Fruit fly (Drosophila melanogaster) whole organism, embryonic: ENCODE results near the gene IntS6.

Source experiments
- Adf1 ChIP-seq: fragments of 200-800 bp; sonication (Bioruptor generic); IDR thresholded peaks from 2 replicates; pipeline ENCODE4 v1.3.6; 2022; ENCODE audit warnings: missing biosample characterization, missing genetic modification characterization
- BEAF-32 ChIP-seq: fragments of 200-800 bp; sonication (Bioruptor generic); optimal IDR thresholded peaks from 3 replicates; lab custom pipeline; 2017; ENCODE audit warnings: missing biosample characterization, missing genetic modification characterization, mild to moderate bottlenecking, moderate library complexity, missing genetic modification reagents
- CG10543 ChIP-seq: fragments of 200-800 bp; sonication (Bioruptor generic); optimal IDR thresholded peaks from 3 replicates; lab custom pipeline; 2017; ENCODE audit warnings: missing biosample characterization, mild to moderate bottlenecking, missing genetic modification characterization, moderate library complexity
- CG11085 ChIP-seq: fragments of 200-800 bp; sonication (Bioruptor generic); IDR thresholded peaks from 2 replicates; pipeline ENCODE4 v1.3.6; 2022; ENCODE audit warnings: missing biosample characterization, missing genetic modification characterization
- CG12236 ChIP-seq: fragments of 200-800 bp; sonication (Bioruptor generic); optimal IDR thresholded peaks from 2 replicates; lab custom pipeline; 2016; ENCODE audit warnings: missing biosample characterization, missing genetic modification characterization
- CG13287 ChIP-seq: fragments of 200-800 bp; sonication (Bioruptor generic); IDR thresholded peaks from 2 replicates; pipeline ENCODE4 v1.3.6; 2022; ENCODE audit warnings: missing biosample characterization, missing genetic modification characterization; ENCODE audit not compliant: partially characterized antibody
- CG13424 ChIP-seq: fragments of 200-800 bp; sonication (Bioruptor generic); optimal IDR thresholded peaks from 2 replicates; lab custom pipeline; 2019; ENCODE audit warnings: missing biosample characterization, mild to moderate bottlenecking, missing genetic modification characterization, moderate library complexity
- CG13624 ChIP-seq: fragments of 200-800 bp; sonication (Bioruptor generic); optimal IDR thresholded peaks from 2 replicates; lab custom pipeline; 2016; ENCODE audit warnings: missing biosample characterization, missing genetic modification characterization
- CG14667 ChIP-seq: fragments of 200-800 bp; sonication (Bioruptor generic); IDR thresholded peaks from 2 replicates; pipeline ENCODE4 v1.3.6; 2022; ENCODE audit warnings: missing biosample characterization, missing genetic modification characterization
- CG14965 ChIP-seq: fragments of 200-800 bp; sonication (Bioruptor generic); optimal IDR thresholded peaks from 2 replicates; lab custom pipeline; 2016; ENCODE audit warnings: missing biosample characterization, missing genetic modification characterization, borderline replicate concordance
- CG15601 ChIP-seq: fragments of 200-800 bp; sonication (Bioruptor generic); optimal IDR thresholded peaks from 3 replicates; lab custom pipeline; 2019; ENCODE audit warnings: missing biosample characterization, mild to moderate bottlenecking, missing genetic modification characterization, moderate library complexity
- CG16779 ChIP-seq: fragments of 200-800 bp; sonication (Bioruptor generic); IDR thresholded peaks from 2 replicates; pipeline ENCODE4 v1.3.6; 2022; ENCODE audit warnings: missing biosample characterization, missing genetic modification characterization
- CG1832 ChIP-seq: fragments of 200-800 bp; sonication (Bioruptor generic); optimal IDR thresholded peaks from 2 replicates; lab custom pipeline; 2017; ENCODE audit warnings: missing biosample characterization, mild to moderate bottlenecking, missing genetic modification characterization, inconsistent platforms
- CG2202 ChIP-seq: fragments of 200-800 bp; sonication (Bioruptor generic); optimal IDR thresholded peaks from 2 replicates; lab custom pipeline; 2018; ENCODE audit warnings: missing biosample characterization, mild to moderate bottlenecking, missing genetic modification characterization
- CG2712 ChIP-seq: fragments of 200-800 bp; optimal IDR thresholded peaks from 3 replicates; lab custom pipeline; 2019; ENCODE audit warnings: missing biosample characterization, mild to moderate bottlenecking, missing genetic modification characterization, moderate library complexity
- CG30020 ChIP-seq: fragments of 200-800 bp; optimal IDR thresholded peaks from 2 replicates; lab custom pipeline; 2019; ENCODE audit warnings: missing biosample characterization, mild to moderate bottlenecking, missing genetic modification characterization, moderate library complexity
- CG32772 ChIP-seq: fragments of 200-800 bp; sonication (Bioruptor generic); IDR thresholded peaks from 2 replicates; pipeline ENCODE4 v1.3.6; 2022; ENCODE audit warnings: missing biosample characterization, missing genetic modification characterization
- CG4404 ChIP-seq: fragments of 200-800 bp; sonication (Bioruptor generic); IDR thresholded peaks from 2 replicates; pipeline ENCODE4 v1.3.6; 2022; ENCODE audit warnings: missing biosample characterization, missing genetic modification characterization
- CG6791 ChIP-seq: fragments of 200-800 bp; sonication (Bioruptor generic); IDR thresholded peaks from 3 replicates; pipeline ENCODE4 v1.3.6; 2022; ENCODE audit warnings: missing biosample characterization, missing genetic modification characterization; ENCODE audit not compliant: partially characterized antibody
- CG8290 ChIP-seq, 3 experiments: fragments of 200-800 bp; sonication (Bioruptor generic); optimal IDR thresholded peaks; 2 replicates each; lab custom pipeline; 2016 to 2019; ENCODE audit warnings: missing biosample characterization in 3 of 3, missing genetic modification characterization in 3 of 3, mild to moderate bottlenecking in 2 of 3, moderate library complexity in 1 of 3
- CG8765 ChIP-seq: fragments of 200-800 bp; sonication (Bioruptor generic); IDR thresholded peaks from 2 replicates; pipeline ENCODE4 v1.3.6; 2022; ENCODE audit warnings: missing biosample characterization, missing genetic modification characterization
- CG8924 ChIP-seq: fragments of 200-800 bp; optimal IDR thresholded peaks from 3 replicates; lab custom pipeline; 2019; ENCODE audit warnings: missing biosample characterization, mild to moderate bottlenecking, missing genetic modification characterization, moderate library complexity
- Dad ChIP-seq: fragments of 200-800 bp; sonication (Bioruptor generic); optimal IDR thresholded peaks from 3 replicates; lab custom pipeline; 2016; ENCODE audit warnings: missing biosample characterization, missing genetic modification characterization
- E2f2 ChIP-seq: fragments of 200-800 bp; sonication (Bioruptor generic); IDR thresholded peaks from 2 replicates; pipeline ENCODE4 v1.3.6; 2022; ENCODE audit warnings: missing biosample characterization, missing genetic modification characterization
- Gug ChIP-seq: fragments of 200-800 bp; sonication (Bioruptor generic); IDR thresholded peaks from 4 replicates; pipeline ENCODE4 v1.3.6; 2022; ENCODE audit warnings: missing biosample characterization, missing genetic modification characterization
- Hr51 ChIP-seq, 2 experiments: fragments of 200-800 bp; sonication (Bioruptor generic); optimal IDR thresholded peaks; 2 replicates in 1 of 2; 3 replicates in 1 of 2; lab custom pipeline; 2016 to 2018; ENCODE audit warnings: missing biosample characterization in 2 of 2, missing genetic modification characterization in 2 of 2, mild to moderate bottlenecking in 1 of 2, moderate library complexity in 1 of 2
- Hr78 ChIP-seq, 2 experiments: fragments of 200-800 bp in 1 of 2; fragments of >200 bp in 1 of 2; sonication (Bioruptor generic) in 1 of 2; optimal IDR thresholded peaks; 2 replicates each; lab custom pipeline; 2017 to 2019; ENCODE audit warnings: missing biosample characterization in 2 of 2, missing genetic modification characterization in 2 of 2, mild to moderate bottlenecking in 1 of 2, moderate library complexity in 1 of 2
- MESR4 ChIP-seq: fragments of 200-800 bp; sonication (Bioruptor generic); optimal IDR thresholded peaks from 2 replicates; lab custom pipeline; 2018; ENCODE audit warnings: missing biosample characterization, mild to moderate bottlenecking, missing genetic modification characterization, moderate library complexity
- Scr ChIP-seq: fragments of 200-800 bp; sonication (Bioruptor generic); IDR thresholded peaks from 2 replicates; pipeline ENCODE4 v1.3.6; 2022; ENCODE audit warnings: missing biosample characterization, missing genetic modification characterization; ENCODE audit not compliant: partially characterized antibody
- Sry-β ChIP-seq: fragments of 200-800 bp; sonication (Bioruptor generic); optimal IDR thresholded peaks from 2 replicates; lab custom pipeline; 2018; ENCODE audit warnings: missing biosample characterization, mild to moderate bottlenecking, missing genetic modification characterization, moderate library complexity
- Xrp1 ChIP-seq: fragments of 200-800 bp; sonication (Bioruptor generic); IDR thresholded peaks from 2 replicates; pipeline ENCODE4 v1.3.6; 2022; ENCODE audit warnings: missing biosample characterization, missing genetic modification characterization
- chm ChIP-seq: fragments of 200-800 bp; sonication (Bioruptor generic); IDR thresholded peaks from 2 replicates; pipeline ENCODE4 v1.3.6; 2022; ENCODE audit warnings: missing biosample characterization, missing genetic modification characterization
- dmrt11E ChIP-seq: fragments of 200-800 bp; sonication (Bioruptor generic); optimal IDR thresholded peaks from 3 replicates; lab custom pipeline; 2018; ENCODE audit warnings: missing biosample characterization, mild to moderate bottlenecking, missing genetic modification characterization, moderate library complexity
- dpn ChIP-seq, 2 experiments: fragments of 200-800 bp; sonication (Bioruptor generic); optimal IDR thresholded peaks; 3 replicates each; lab custom pipeline; 2016; ENCODE audit warnings: missing biosample characterization in 2 of 2, missing genetic modification characterization in 2 of 2
- gce ChIP-seq: fragments of 200-800 bp; sonication (Bioruptor generic); IDR thresholded peaks from 3 replicates; pipeline ENCODE4 v1.3.6; 2022; ENCODE audit warnings: missing biosample characterization, missing genetic modification characterization
- grau ChIP-seq: fragments of 200-800 bp; optimal IDR thresholded peaks from 3 replicates; lab custom pipeline; 2019; ENCODE audit warnings: missing biosample characterization, mild to moderate bottlenecking, missing genetic modification characterization, moderate library complexity
- hb ChIP-seq: fragments of 200-800 bp; sonication (Bioruptor generic); IDR thresholded peaks from 3 replicates; pipeline ENCODE4 v1.3.6; 2022; ENCODE audit warnings: missing biosample characterization, missing genetic modification characterization; ENCODE audit not compliant: partially characterized antibody
- hkb ChIP-seq, 2 experiments: fragments of 200-800 bp in 1 of 2; fragments of >200 bp in 1 of 2; sonication (Bioruptor generic) in 1 of 2; IDR thresholded peaks in 1 of 2; optimal IDR thresholded peaks in 1 of 2; 2 replicates each; pipeline versions ENCODE4 v1.3.6 to Lab custom; 2017 to 2022; ENCODE audit warnings: missing biosample characterization in 1 of 2, missing genetic modification characterization in 1 of 2
- hth ChIP-seq: fragments of >200 bp; optimal IDR thresholded peaks from 2 replicates; lab custom pipeline; 2017; ENCODE audit warnings: inconsistent platforms
- insv ChIP-seq, 2 experiments: fragments of 200-800 bp; sonication (Bioruptor generic); optimal IDR thresholded peaks; 3 replicates each; lab custom pipeline; 2016 to 2018; ENCODE audit warnings: missing biosample characterization in 2 of 2, missing genetic modification characterization in 2 of 2
- lab ChIP-seq: fragments of 200-800 bp; sonication (Bioruptor generic); optimal IDR thresholded peaks from 3 replicates; lab custom pipeline; 2017; ENCODE audit warnings: missing biosample characterization, missing genetic modification characterization, mild to moderate bottlenecking, moderate library complexity, missing genetic modification reagents
- lmd ChIP-seq: fragments of 200-800 bp; sonication (Bioruptor generic); IDR thresholded peaks from 2 replicates; pipeline ENCODE4 v1.3.6; 2022; ENCODE audit warnings: missing biosample characterization, missing genetic modification characterization
- pho ChIP-seq: fragments of 200-800 bp; sonication (Bioruptor generic); optimal IDR thresholded peaks from 2 replicates; lab custom pipeline; 2016; ENCODE audit warnings: missing biosample characterization, missing genetic modification characterization
- scrt ChIP-seq: fragments of 200-800 bp; sonication (Bioruptor generic); optimal IDR thresholded peaks from 2 replicates; lab custom pipeline; 2018; ENCODE audit warnings: missing biosample characterization, mild to moderate bottlenecking, missing genetic modification characterization, moderate library complexity
- tap ChIP-seq: fragments of 200-800 bp; optimal IDR thresholded peaks from 3 replicates; lab custom pipeline; 2019; ENCODE audit warnings: missing biosample characterization, mild to moderate bottlenecking, missing genetic modification characterization, moderate library complexity
- tgo ChIP-seq: fragments of 200-800 bp; sonication (Bioruptor generic); IDR thresholded peaks from 3 replicates; pipeline ENCODE4 v1.3.6; 2022; ENCODE audit warnings: missing biosample characterization, missing genetic modification characterization
- tin ChIP-seq: fragments of 200-800 bp; sonication (Bioruptor generic); optimal IDR thresholded peaks from 3 replicates; lab custom pipeline; 2016; ENCODE audit warnings: missing biosample characterization, missing genetic modification characterization
- toy ChIP-seq: fragments of 200-800 bp; sonication (Bioruptor generic); IDR thresholded peaks from 2 replicates; pipeline ENCODE4 v1.3.6; 2022; ENCODE audit warnings: missing biosample characterization, missing genetic modification characterization
- trem ChIP-seq: fragments of 200-800 bp; optimal IDR thresholded peaks from 3 replicates; lab custom pipeline; 2019; ENCODE audit warnings: missing biosample characterization, mild to moderate bottlenecking, missing genetic modification characterization, moderate library complexity

The IntS6 gene

dm6 chrX:5695958-5696357, 51.1 kb downstream of the IntS6 start (continued):
- TF ChIP-seq dmrt11E (tag; lab: Kevin White, UChicago) (no peak), dpn (GFP tag; optimal IDR thresholded peaks at IDR 0.05; lab: Kevin White, UChicago) (no peak), pho (no peak), CG13624 (no peak), CG2712 (tag; lab: Kevin White, UChicago) (peak; percentile 81), Adf1 (GFP tag; lab: Robert Waterston, UW) (no peak), BEAF-32 (GFP tag; lab: Kevin White, UChicago) (peak; percentile 72), CG8765 (GFP tag; lab: Robert Waterston, UW) (peak; percentile 48; the same call in 1 of the 2 replicates), gce (GFP tag; lab: Robert Waterston, UW) (0 out of 3 replicates have a peak, but pooled peaks have one; percentile 5), CG12236 (GFP tag; lab: Kevin White, UChicago) (no peak), Hr78 (GFP tag; optimal IDR thresholded peaks at IDR 0.05; lab: Kevin White, UChicago) (no peak), MESR4 (no peak), CG4404 (no peak), Scr (GFP tag; lab: Robert Waterston, UW) (peak; percentile 79), scrt (no peak), Dad (GFP tag; lab: Kevin White, UChicago) (no peak), hth (no peak), grau (tag; lab: Kevin White, UChicago) (peak; percentile 72), lmd (GFP tag; lab: Robert Waterston, UW) (no peak), CG8290 (GFP tag; optimal IDR thresholded peaks at IDR 0.05; lab: Kevin White, UChicago) (no peak), CG8290 (tag; optimal IDR thresholded peaks at IDR 0.05; lab: Kevin White, UChicago) (peak in 1 of 2 experiments; percentile 38), CG10543 (GFP tag; lab: Kevin White, UChicago) (no peak), hb (GFP tag; lab: Robert Waterston, UW) (0 out of 3 replicates have a peak, but pooled peaks have one; percentile 41), hkb (optimal IDR thresholded peaks at IDR 0.05; lab: Kevin White, UChicago) (no peak), hkb (GFP tag; IDR thresholded peaks at IDR 0.05; lab: Robert Waterston, UW) (no peak), tin (GFP tag; lab: Kevin White, UChicago) (no peak), lab (no peak), insv (GFP tag; optimal IDR thresholded peaks at IDR 0.05; lab: Kevin White, UChicago) (no peak), Xrp1 (GFP tag; lab: Robert Waterston, UW) (no peak), CG30020 (tag; lab: Kevin White, UChicago) (peak; percentile 18), CG32772 (GFP tag; lab: Robert Waterston, UW) (no peak), Gug (GFP tag; lab: Robert Waterston, UW) (no peak), CG13287 (GFP tag; lab: Robert Waterston, UW) (peak; percentile 56), Hr51 (GFP tag; optimal IDR thresholded peaks at IDR 0.05; lab: Kevin White, UChicago) (no peak), Sry-β (GFP tag; lab: Kevin White, UChicago) (peak; percentile 13), toy (GFP tag; lab: Robert Waterston, UW) (no peak), CG2202 (tag; lab: Kevin White, UChicago) (no peak), CG13424 (tag; lab: Kevin White, UChicago) (no peak), CG15601 (no peak), tap (tag; lab: Kevin White, UChicago) (peak; percentile 22), CG16779 (GFP tag; lab: Robert Waterston, UW) (0 out of 2 replicates have a peak, but pooled peaks have one; percentile 10), CG14667 (no peak), trem (tag; lab: Kevin White, UChicago) (peak; percentile 51), CG6791 (GFP tag; lab: Robert Waterston, UW) (peak; percentile 74), chm (peak; percentile 20; the same call in 1 of the 2 replicates), E2f2 (GFP tag; lab: Robert Waterston, UW) (no peak), CG8924 (tag; lab: Kevin White, UChicago) (peak; percentile 74), CG1832 (GFP tag; lab: Kevin White, UChicago) (no peak), CG11085 (no peak), tgo (no peak), CG14965 (no peak)
